Fruit fly (Drosophila melanogaster) whole organism, embryonic: ENCODE data around the gene Pex16.

Source experiments
- CG10321 ChIP-seq: fragments of 200-800 bp; sonication (Bioruptor generic); IDR thresholded peaks from 2 replicates; pipeline ENCODE4 v1.3.6; 2022; ENCODE audit warnings: missing biosample characterization, missing genetic modification characterization
- CG11456 ChIP-seq: fragments of 200-800 bp; sonication (Bioruptor generic); IDR thresholded peaks from 3 replicates; pipeline ENCODE4 v1.3.6; 2022; ENCODE audit warnings: missing biosample characterization, missing genetic modification characterization
- CG4707 ChIP-seq: fragments of 200-800 bp; sonication (Bioruptor generic); optimal IDR thresholded peaks from 2 replicates; lab custom pipeline; 2018; ENCODE audit warnings: missing biosample characterization, mild to moderate bottlenecking, missing genetic modification characterization, moderate library complexity
- H15 ChIP-seq: fragments of 200-800 bp; sonication (Bioruptor generic); IDR thresholded peaks from 3 replicates; pipeline ENCODE4 v1.3.6; 2022; ENCODE audit warnings: missing biosample characterization, missing genetic modification characterization
- HLH4C ChIP-seq: fragments of 200-800 bp; sonication (Bioruptor generic); IDR thresholded peaks from 3 replicates; pipeline ENCODE4 v1.3.6; 2022; ENCODE audit warnings: missing biosample characterization, missing genetic modification characterization; ENCODE audit not compliant: partially characterized antibody
- Ptx1 ChIP-seq: fragments of 200-800 bp; sonication (Bioruptor generic); IDR thresholded peaks from 2 replicates; pipeline ENCODE4 v1.3.6; 2022; ENCODE audit warnings: missing biosample characterization, missing genetic modification characterization
- Tbp ChIP-seq: fragments of >200 bp; optimal IDR thresholded peaks from 2 replicates; lab custom pipeline; 2018; ENCODE audit warnings: missing biosample characterization, missing genetic modification characterization
- kni ChIP-seq: fragments of 200-800 bp; sonication (Bioruptor generic); optimal IDR thresholded peaks from 3 replicates; lab custom pipeline; 2017; ENCODE audit warnings: mild to moderate bottlenecking, missing biosample characterization, missing genetic modification reagents, missing genetic modification characterization
- mam ChIP-seq: fragments of 200-800 bp; sonication (Bioruptor generic); optimal IDR thresholded peaks from 3 replicates; lab custom pipeline; 2016; ENCODE audit warnings: missing biosample characterization, missing genetic modification characterization
- trh ChIP-seq: fragments of 200-800 bp; sonication (Bioruptor generic); optimal IDR thresholded peaks from 2 replicates; lab custom pipeline; 2016; ENCODE audit warnings: missing biosample characterization, missing genetic modification characterization
- zfh1 ChIP-seq: fragments of 200-800 bp; sonication (Bioruptor generic); IDR thresholded peaks from 3 replicates; pipeline ENCODE4 v1.3.6; 2022; ENCODE audit warnings: missing biosample characterization, missing genetic modification characterization

DNA sequence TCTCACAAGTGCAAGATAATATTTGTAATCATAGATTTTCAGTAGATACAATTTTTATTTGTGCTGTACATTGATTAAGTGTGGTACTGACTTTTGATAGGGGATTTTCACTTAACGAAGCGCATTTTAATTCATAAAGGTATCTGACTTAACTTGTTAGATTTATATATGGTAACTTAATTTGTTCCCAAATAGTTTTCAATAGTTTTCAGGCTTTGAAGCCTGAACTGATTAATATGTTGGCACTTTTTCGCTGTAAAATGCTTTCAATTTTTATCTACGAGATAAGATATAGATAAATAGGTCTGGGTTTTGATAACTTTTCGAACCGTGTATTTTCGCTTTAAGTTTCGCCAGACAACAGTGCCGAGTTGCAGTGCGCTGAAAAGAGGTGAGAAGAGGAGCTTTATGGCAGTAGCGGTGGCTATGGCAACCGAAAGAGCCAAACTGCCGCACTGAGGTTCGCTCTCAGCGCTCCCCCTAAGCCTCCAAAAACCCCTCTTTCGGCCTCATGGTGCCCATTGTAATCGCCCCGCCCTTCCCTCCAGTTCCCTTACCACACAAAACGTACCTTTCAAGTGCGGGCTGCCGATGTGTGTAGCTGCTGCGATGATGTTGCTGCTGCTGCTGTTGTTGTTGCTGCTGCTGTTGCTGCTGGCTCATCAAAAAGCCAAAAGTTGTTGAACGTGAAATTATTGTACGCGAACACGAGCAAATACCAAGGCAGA lies 44.4 kb downstream of the Pex16 start:
- TF ChIP-seq zfh1 (GFP tag; lab: Robert Waterston, UW) (no peak), kni (no peak), mam (GFP tag; lab: Kevin White, UChicago) (no peak), trh (GFP tag; lab: Kevin White, UChicago) (no peak), CG11456 (GFP tag; lab: Robert Waterston, UW) (no peak), CG10321 (GFP tag; lab: Robert Waterston, UW) (no peak), HLH4C (GFP tag; lab: Robert Waterston, UW) (no peak), Ptx1 (GFP tag; lab: Robert Waterston, UW) (no peak), Tbp (GFP tag; lab: Kevin White, UChicago) (no peak), H15 (GFP tag; lab: Robert Waterston, UW) (no peak), CG4707 (no peak)
